Worm (Caenorhabditis elegans) whole organism, L1 larva: ENCODE data around the gene tat-2.

ENCODE experiments used
- elt-3 ChIP-seq, 6 experiments: fragments of 150-350 bp in 1 of 6; sonication (generic microtip); optimal IDR thresholded peaks; 2 replicates each; lab custom pipeline; 2017 to 2018; ENCODE audit warnings: missing biosample characterization in 6 of 6, missing genetic modification characterization in 6 of 6, inconsistent platforms in 1 of 6
- ets-5 ChIP-seq: fragments of 200-800 bp; sonication (Bioruptor generic); IDR thresholded peaks from 2 replicates; pipeline ENCODE4 v1.3.6; 2022; ENCODE audit warnings: missing genetic modification characterization, missing compliant biosample characterization
- fkh-4 ChIP-seq: sonication (generic microtip); optimal IDR thresholded peaks from 2 replicates; lab custom pipeline; 2016; ENCODE audit warnings: missing compliant biosample characterization, missing genetic modification characterization, borderline replicate concordance
- grh-1 ChIP-seq: fragments of 200-800 bp; sonication (Bioruptor generic); IDR thresholded peaks from 2 replicates; pipeline ENCODE4 v1.3.6; 2022; ENCODE audit warnings: missing genetic modification reagents, missing genetic modification characterization, missing compliant biosample characterization
- hlh-17 ChIP-seq: fragments of 200-800 bp; sonication (Bioruptor generic); optimal IDR thresholded peaks from 2 replicates; lab custom pipeline; 2018; ENCODE audit warnings: missing genetic modification characterization, mild to moderate bottlenecking, missing compliant biosample characterization, moderate library complexity, borderline replicate concordance
- lin-14 ChIP-seq: fragments of 200-800 bp; sonication (Bioruptor generic); optimal IDR thresholded peaks from 2 replicates; lab custom pipeline; 2018; ENCODE audit warnings: mild to moderate bottlenecking, missing genetic modification characterization, moderate library complexity, missing compliant biosample characterization
- lin-15B ChIP-seq: fragments of 150-350 bp; sonication (generic microtip); optimal IDR thresholded peaks from 3 replicates; lab custom pipeline; 2014; ENCODE audit warnings: missing biosample characterization, missing genetic modification characterization
- lin-35 ChIP-seq, 2 experiments: fragments of 150-350 bp; optimal IDR thresholded peaks; 2 replicates each; lab custom pipeline; 2014; ENCODE audit warnings: missing biosample characterization in 2 of 2, missing genetic modification characterization in 2 of 2, missing genetic modification reagents in 2 of 2
- mdl-1 ChIP-seq, 2 experiments: fragments of 150-350 bp; optimal IDR thresholded peaks; 2 replicates each; lab custom pipeline; 2014 to 2017; ENCODE audit warnings: missing biosample characterization in 2 of 2, missing genetic modification characterization in 2 of 2, inconsistent platforms in 1 of 2
- nhr-71 ChIP-seq: sonication (generic microtip); optimal IDR thresholded peaks from 2 replicates; lab custom pipeline; 2016; ENCODE audit warnings: mild to moderate bottlenecking, missing genetic modification characterization, moderate library complexity, missing compliant biosample characterization
- nhr-84 ChIP-seq: sonication (generic microtip); optimal IDR thresholded peaks from 2 replicates; lab custom pipeline; 2017; ENCODE audit warnings: missing biosample characterization, missing genetic modification characterization
- nhr-85 ChIP-seq: sonication (generic microtip); peaks from one replicate; lab custom pipeline; 2016; ENCODE audit warnings: missing genetic modification characterization, inconsistent platforms, missing compliant biosample characterization
- pax-3 ChIP-seq: fragments of 200-800 bp; sonication (Bioruptor generic); optimal IDR thresholded peaks from 2 replicates; lab custom pipeline; 2018; ENCODE audit warnings: mild to moderate bottlenecking, missing genetic modification characterization, moderate library complexity, missing compliant biosample characterization
- pqm-1 ChIP-seq: sonication (generic microtip); optimal IDR thresholded peaks from 3 replicates; lab custom pipeline; 2017; ENCODE audit warnings: missing biosample characterization, missing genetic modification characterization
- rnt-1 ChIP-seq: sonication (generic microtip); optimal IDR thresholded peaks from 2 replicates; lab custom pipeline; 2016; ENCODE audit warnings: mild to moderate bottlenecking, missing genetic modification characterization, moderate library complexity, missing compliant biosample characterization
- snu-23 ChIP-seq: sonication (generic microtip); optimal IDR thresholded peaks from 2 replicates; lab custom pipeline; 2016; ENCODE audit warnings: missing genetic modification characterization, missing compliant biosample characterization
- sptf-1 ChIP-seq: fragments of 150-350 bp; optimal IDR thresholded peaks from 2 replicates; lab custom pipeline; 2014; ENCODE audit warnings: missing biosample characterization, missing genetic modification characterization
- swsn-7 ChIP-seq: sonication (generic microtip); optimal IDR thresholded peaks from 2 replicates; lab custom pipeline; 2016; ENCODE audit warnings: missing genetic modification characterization, missing compliant biosample characterization
- ztf-4 ChIP-seq: fragments of 150-350 bp; optimal IDR thresholded peaks from 2 replicates; lab custom pipeline; 2014; ENCODE audit warnings: missing biosample characterization, missing genetic modification characterization

The tat-2 gene

ce11 chrIV:4780129-4780528, 66.6 kb downstream of the tat-2 start, which contains the start of gene set-15:
set-15 (minus strand) TSS chrIV:4780229.
- TF ChIP-seq ztf-4 (tag; lab: Kevin White, UChicago) (no peak), fkh-4 (tag; lab: Kevin White, UChicago) (no peak), lin-35 (GFP tag; optimal IDR thresholded peaks at IDR 0.05; lab: Kevin White, UChicago) (no peak), nhr-84 (tag; lab: Kevin White, UChicago) (no peak), pax-3 (no peak), mdl-1 (tag; optimal IDR thresholded peaks at IDR 0.05; lab: Kevin White, UChicago) (no peak), snu-23 (GFP tag; lab: Kevin White, UChicago) (no peak), elt-3 (tag; optimal IDR thresholded peaks at IDR 0.05; lab: Kevin White, UChicago) (no peak), nhr-85 (no peak), rnt-1 (no peak), swsn-7 (tag; lab: Kevin White, UChicago) (no peak), lin-15B (tag; lab: Kevin White, UChicago) (no peak), lin-14 (no peak), sptf-1 (tag; lab: Kevin White, UChicago) (no peak), grh-1 (GFP tag; lab: Robert Waterston, UW) (no peak), ets-5 (no peak), nhr-71 (tag; lab: Kevin White, UChicago) (no peak), pqm-1 (tag; lab: Kevin White, UChicago) (no peak), hlh-17 (GFP tag; lab: Kevin White, UChicago) (no peak)
